Fruit fly (Drosophila melanogaster) whole organism, embryonic: Measurements from ENCODE around the gene kraken.
A peak's percentile ranks its signal among the peaks of the same experiment; 100 is the strongest.

Experiments
- Atf6 ChIP-seq: fragments of 200-800 bp; sonication (Bioruptor generic); IDR thresholded peaks from 2 replicates; pipeline ENCODE4 v1.3.6; 2022; ENCODE audit warnings: missing biosample characterization, missing genetic modification characterization
- BEAF-32 ChIP-seq: fragments of 200-800 bp; sonication (Bioruptor generic); optimal IDR thresholded peaks from 3 replicates; lab custom pipeline; 2017; ENCODE audit warnings: missing biosample characterization, missing genetic modification characterization, mild to moderate bottlenecking, moderate library complexity, missing genetic modification reagents
- Bgb ChIP-seq: fragments of 200-800 bp; sonication (Bioruptor generic); IDR thresholded peaks from 2 replicates; pipeline ENCODE4 v1.3.6; 2022; ENCODE audit warnings: missing biosample characterization, missing genetic modification characterization; ENCODE audit not compliant: partially characterized antibody
- CG10267 ChIP-seq: fragments of 200-800 bp; sonication (Bioruptor generic); optimal IDR thresholded peaks from 2 replicates; lab custom pipeline; 2018; ENCODE audit warnings: missing biosample characterization, mild to moderate bottlenecking, missing genetic modification characterization, moderate library complexity
- CG12071 ChIP-seq: fragments of 200-800 bp; sonication (Bioruptor generic); optimal IDR thresholded peaks from 3 replicates; lab custom pipeline; 2018; ENCODE audit warnings: missing biosample characterization, mild to moderate bottlenecking, missing genetic modification characterization
- CG12744 ChIP-seq: fragments of 200-800 bp; sonication (Bioruptor generic); optimal IDR thresholded peaks from 2 replicates; lab custom pipeline; 2016; ENCODE audit warnings: missing biosample characterization, missing genetic modification characterization
- CG12769 ChIP-seq: fragments of 200-800 bp; sonication (Bioruptor generic); optimal IDR thresholded peaks from 2 replicates; lab custom pipeline; 2019; ENCODE audit warnings: missing biosample characterization, mild to moderate bottlenecking, missing genetic modification characterization, moderate library complexity
- CG13123 ChIP-seq: fragments of 200-800 bp; sonication (Bioruptor generic); optimal IDR thresholded peaks from 2 replicates; lab custom pipeline; 2016; ENCODE audit warnings: missing biosample characterization, missing genetic modification characterization
- CG13287 ChIP-seq: fragments of 200-800 bp; sonication (Bioruptor generic); IDR thresholded peaks from 2 replicates; pipeline ENCODE4 v1.3.6; 2022; ENCODE audit warnings: missing biosample characterization, missing genetic modification characterization; ENCODE audit not compliant: partially characterized antibody
- CG13296 ChIP-seq: fragments of 200-800 bp; sonication (Bioruptor generic); optimal IDR thresholded peaks from 3 replicates; lab custom pipeline; 2018; ENCODE audit warnings: missing biosample characterization, mild to moderate bottlenecking, missing genetic modification characterization
- CG14965 ChIP-seq: fragments of 200-800 bp; sonication (Bioruptor generic); optimal IDR thresholded peaks from 2 replicates; lab custom pipeline; 2016; ENCODE audit warnings: missing biosample characterization, missing genetic modification characterization, borderline replicate concordance
- CG1603 ChIP-seq: fragments of 200-800 bp; sonication (Bioruptor generic); optimal IDR thresholded peaks from 2 replicates; lab custom pipeline; 2019; ENCODE audit warnings: missing biosample characterization, mild to moderate bottlenecking, missing genetic modification characterization, moderate library complexity
- CG17361 ChIP-seq: fragments of 200-800 bp; sonication (Bioruptor generic); IDR thresholded peaks from 3 replicates; pipeline ENCODE4 v1.3.6; 2022; ENCODE audit warnings: missing biosample characterization, missing genetic modification characterization
- CG17802 ChIP-seq: fragments of 200-800 bp; sonication (Bioruptor generic); optimal IDR thresholded peaks from 2 replicates; lab custom pipeline; 2018; ENCODE audit warnings: missing biosample characterization, mild to moderate bottlenecking, missing genetic modification characterization, moderate library complexity
- CG17912 ChIP-seq: fragments of 200-800 bp; sonication (Bioruptor generic); optimal IDR thresholded peaks from 2 replicates; lab custom pipeline; 2018; ENCODE audit warnings: missing biosample characterization, mild to moderate bottlenecking, missing genetic modification characterization
- CG18599 ChIP-seq: fragments of 200-800 bp; sonication (Bioruptor generic); optimal IDR thresholded peaks from 3 replicates; lab custom pipeline; 2017; ENCODE audit warnings: missing biosample characterization, missing genetic modification characterization, mild to moderate bottlenecking, moderate library complexity, missing genetic modification reagents
- CG18764 ChIP-seq: fragments of 200-800 bp; sonication (Bioruptor generic); optimal IDR thresholded peaks from 3 replicates; lab custom pipeline; 2016; ENCODE audit warnings: missing biosample characterization, missing genetic modification characterization
- CG2202 ChIP-seq: fragments of 200-800 bp; sonication (Bioruptor generic); optimal IDR thresholded peaks from 2 replicates; lab custom pipeline; 2018; ENCODE audit warnings: missing biosample characterization, mild to moderate bottlenecking, missing genetic modification characterization
- CG33213 ChIP-seq: fragments of 200-800 bp; sonication (Bioruptor generic); optimal IDR thresholded peaks from 3 replicates; lab custom pipeline; 2016; ENCODE audit warnings: missing biosample characterization, missing genetic modification characterization
- CG33557 ChIP-seq: fragments of 200-800 bp; sonication (Bioruptor generic); optimal IDR thresholded peaks from 2 replicates; lab custom pipeline; 2019; ENCODE audit warnings: missing biosample characterization, mild to moderate bottlenecking, missing genetic modification characterization, moderate library complexity
- CG34422 ChIP-seq: fragments of 200-800 bp; sonication (Bioruptor generic); IDR thresholded peaks from 3 replicates; pipeline ENCODE4 v1.3.6; 2022; ENCODE audit warnings: missing biosample characterization, missing genetic modification characterization
- CG4617 ChIP-seq: fragments of 200-800 bp; sonication (Bioruptor generic); optimal IDR thresholded peaks from 3 replicates; lab custom pipeline; 2016; ENCODE audit warnings: missing biosample characterization, missing genetic modification characterization, borderline replicate concordance
- CG5953 ChIP-seq: fragments of 200-800 bp; sonication (Bioruptor generic); IDR thresholded peaks from 2 replicates; pipeline ENCODE4 v1.3.6; 2022; ENCODE audit warnings: missing biosample characterization, missing genetic modification characterization
- CG8359 ChIP-seq: fragments of 200-800 bp; sonication (Bioruptor generic); optimal IDR thresholded peaks from 2 replicates; lab custom pipeline; 2017; ENCODE audit warnings: missing biosample characterization, mild to moderate bottlenecking, missing genetic modification characterization, borderline replicate concordance
- CG8924 ChIP-seq: fragments of 200-800 bp; optimal IDR thresholded peaks from 3 replicates; lab custom pipeline; 2019; ENCODE audit warnings: missing biosample characterization, mild to moderate bottlenecking, missing genetic modification characterization, moderate library complexity
- Doc2 ChIP-seq: fragments of 200-800 bp; sonication (Bioruptor generic); IDR thresholded peaks from 2 replicates; pipeline ENCODE4 v1.3.6; 2022; ENCODE audit warnings: missing biosample characterization, missing genetic modification characterization
- Dref ChIP-seq: fragments of 200-800 bp; sonication (Bioruptor generic); IDR thresholded peaks from 2 replicates; pipeline ENCODE4 v1.3.6; 2022; ENCODE audit warnings: missing biosample characterization, missing genetic modification characterization
- E2f1 ChIP-seq: fragments of 200-800 bp; sonication (Bioruptor generic); IDR thresholded peaks from 2 replicates; pipeline ENCODE4 v1.3.6; 2022; ENCODE audit warnings: missing biosample characterization, missing genetic modification characterization
- ERR ChIP-seq: fragments of 200-800 bp; sonication (Bioruptor generic); optimal IDR thresholded peaks from 2 replicates; lab custom pipeline; 2016; ENCODE audit warnings: missing biosample characterization, missing genetic modification characterization
- Elba2 ChIP-seq: fragments of 200-800 bp; sonication (Bioruptor generic); optimal IDR thresholded peaks from 3 replicates; lab custom pipeline; 2016; ENCODE audit warnings: missing biosample characterization, missing genetic modification characterization
- Hmr ChIP-seq: fragments of 200-800 bp; sonication (Bioruptor generic); optimal IDR thresholded peaks from 3 replicates; lab custom pipeline; 2017; ENCODE audit warnings: mild to moderate bottlenecking, missing biosample characterization, missing genetic modification reagents, missing genetic modification characterization
- Myb ChIP-seq: fragments of 200-800 bp; sonication (Bioruptor generic); optimal IDR thresholded peaks from 2 replicates; lab custom pipeline; 2016; ENCODE audit warnings: missing biosample characterization, missing genetic modification characterization
- Nf-YB ChIP-seq: fragments of 200-800 bp; sonication (Bioruptor generic); optimal IDR thresholded peaks from 3 replicates; lab custom pipeline; 2019; ENCODE audit warnings: missing biosample characterization, mild to moderate bottlenecking, missing genetic modification characterization, moderate library complexity
- NfI ChIP-seq: fragments of 200-800 bp; sonication (Bioruptor generic); optimal IDR thresholded peaks from 3 replicates; lab custom pipeline; 2018; ENCODE audit warnings: missing biosample characterization, mild to moderate bottlenecking, missing genetic modification characterization, moderate library complexity
- Ssrp ChIP-seq: fragments of 200-800 bp; sonication (Bioruptor generic); optimal IDR thresholded peaks from 2 replicates; lab custom pipeline; 2018; ENCODE audit warnings: missing biosample characterization, mild to moderate bottlenecking, missing genetic modification characterization, moderate library complexity
- Usf ChIP-seq: fragments of 200-800 bp; sonication (Bioruptor generic); optimal IDR thresholded peaks from 2 replicates; lab custom pipeline; 2017; ENCODE audit warnings: missing genotype, missing biosample characterization, missing genetic modification characterization
- br ChIP-seq: fragments of >200 bp; optimal IDR thresholded peaks from 2 replicates; lab custom pipeline; 2017
- cato ChIP-seq: fragments of 200-800 bp; sonication (Bioruptor generic); optimal IDR thresholded peaks from 2 replicates; lab custom pipeline; 2016; ENCODE audit warnings: missing biosample characterization, missing genetic modification characterization, borderline replicate concordance
- cg ChIP-seq: fragments of 200-800 bp; sonication (Bioruptor generic); optimal IDR thresholded peaks from 3 replicates; lab custom pipeline; 2019; ENCODE audit warnings: missing biosample characterization, mild to moderate bottlenecking, missing genetic modification characterization, moderate library complexity
- dan ChIP-seq: fragments of 200-800 bp; sonication (Bioruptor generic); IDR thresholded peaks from 2 replicates; pipeline ENCODE4 v1.3.6; 2022; ENCODE audit warnings: missing biosample characterization, missing genetic modification characterization
- ftz-f1 ChIP-seq: fragments of 200-800 bp; sonication (Bioruptor generic); optimal IDR thresholded peaks from 2 replicates; lab custom pipeline; 2016; ENCODE audit warnings: missing biosample characterization, missing genetic modification characterization
- gsb ChIP-seq: fragments of 200-800 bp; sonication (Bioruptor generic); IDR thresholded peaks from 2 replicates; pipeline ENCODE4 v1.3.6; 2022; ENCODE audit warnings: missing biosample characterization, missing genetic modification characterization
- h ChIP-seq: fragments of >200 bp; optimal IDR thresholded peaks from 2 replicates; lab custom pipeline; 2017
- hbn ChIP-seq: fragments of 200-800 bp; sonication (Bioruptor generic); IDR thresholded peaks from 2 replicates; pipeline ENCODE4 v1.3.6; 2022; ENCODE audit warnings: missing biosample characterization, missing genetic modification characterization; ENCODE audit not compliant: partially characterized antibody
- sim ChIP-seq: fragments of 200-800 bp; sonication (Bioruptor generic); IDR thresholded peaks from 2 replicates; pipeline ENCODE4 v1.3.6; 2022; ENCODE audit warnings: missing biosample characterization, missing genetic modification characterization
- slp2 ChIP-seq: fragments of 200-800 bp; sonication (Bioruptor generic); optimal IDR thresholded peaks from 2 replicates; lab custom pipeline; 2016; ENCODE audit warnings: missing biosample characterization, missing genetic modification characterization
- stwl ChIP-seq: fragments of 200-800 bp; sonication (Bioruptor generic); optimal IDR thresholded peaks from 3 replicates; lab custom pipeline; 2018; ENCODE audit warnings: missing biosample characterization, mild to moderate bottlenecking, missing genetic modification characterization, moderate library complexity
- tgo ChIP-seq: fragments of 200-800 bp; sonication (Bioruptor generic); IDR thresholded peaks from 3 replicates; pipeline ENCODE4 v1.3.6; 2022; ENCODE audit warnings: missing biosample characterization, missing genetic modification characterization
- tna ChIP-seq: fragments of 200-800 bp; sonication (Bioruptor generic); IDR thresholded peaks from 2 replicates; pipeline ENCODE4 v1.3.6; 2022; ENCODE audit warnings: missing biosample characterization, missing genetic modification characterization; ENCODE audit not compliant: partially characterized antibody
- tup ChIP-seq: fragments of 200-800 bp; sonication (Bioruptor generic); optimal IDR thresholded peaks from 2 replicates; lab custom pipeline; 2016; ENCODE audit warnings: missing biosample characterization, mild to moderate bottlenecking, missing genetic modification characterization, moderate library complexity
- twi ChIP-seq: fragments of 200-800 bp; optimal IDR thresholded peaks from 2 replicates; lab custom pipeline; 2019; ENCODE audit warnings: missing biosample characterization, mild to moderate bottlenecking, missing genetic modification characterization, moderate library complexity

Gene kraken

DNA sequence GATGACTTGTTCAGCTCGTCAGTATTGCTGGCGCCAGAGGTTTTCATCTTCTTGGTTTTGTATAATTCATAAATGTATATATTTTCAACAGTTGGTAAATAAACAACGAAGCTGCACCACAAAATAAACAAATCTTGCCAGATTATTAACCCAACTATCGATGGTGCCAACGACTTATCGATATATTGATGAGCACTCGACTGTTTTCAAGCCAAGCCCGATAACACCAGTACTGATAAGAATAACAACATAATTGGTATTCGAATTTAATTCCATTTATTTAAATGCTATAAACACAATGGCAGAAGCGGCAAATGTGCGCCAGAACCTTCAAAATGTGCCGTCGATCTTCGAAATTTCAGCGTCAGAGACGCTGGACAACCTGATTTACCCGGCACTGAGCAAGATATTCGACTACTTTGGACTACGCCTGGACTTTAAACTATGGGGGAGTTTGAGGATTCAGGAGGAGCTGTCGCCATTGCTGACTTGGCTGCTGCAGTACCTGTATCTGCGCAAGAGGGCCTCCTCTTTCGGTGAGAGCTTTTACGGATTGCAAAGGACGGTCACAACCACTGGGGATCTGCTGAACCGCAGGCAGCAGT lies 36.7 kb upstream of the kraken start, which contains the start of the genes Saf6 and Pex12 (continued):
- TF ChIP-seq CG12744 (GFP tag; lab: Kevin White, UChicago) (no peak), Usf (GFP tag; lab: Kevin White, UChicago) (no peak), tup (GFP tag; lab: Kevin White, UChicago) (no peak), slp2 (GFP tag; lab: Kevin White, UChicago) (no peak), stwl (peak; percentile 45), Ssrp (tag; lab: Kevin White, UChicago) (no peak), br (lab: Kevin White, UChicago) (no peak), h (lab: Kevin White, UChicago) (no peak), CG34422 (no peak), Hmr (no peak), CG10267 (tag; lab: Kevin White, UChicago) (peak; percentile 20), CG14965 (GFP tag; lab: Kevin White, UChicago) (no peak), twi (tag; lab: Kevin White, UChicago) (no peak), E2f1 (GFP tag; lab: Robert Waterston, UW) (no peak), CG12071 (no peak), CG18764 (GFP tag; lab: Kevin White, UChicago) (no peak), CG33213 (GFP tag; lab: Kevin White, UChicago) (no peak), ftz-f1 (no peak), Elba2 (no peak), CG17361 (GFP tag; lab: Robert Waterston, UW) (no peak), CG1603 (tag; lab: Kevin White, UChicago) (peak; percentile 43), Myb (GFP tag; lab: Kevin White, UChicago) (peak; percentile 15), CG13296 (GFP tag; lab: Kevin White, UChicago) (no peak), cg (no peak), Dref (GFP tag; lab: Robert Waterston, UW) (peak; percentile 88), CG18599 (GFP tag; lab: Kevin White, UChicago) (no peak), CG33557 (GFP tag; lab: Kevin White, UChicago) (no peak), hbn (GFP tag; lab: Robert Waterston, UW) (peak; percentile 76), CG4617 (GFP tag; lab: Kevin White, UChicago) (peak; percentile 70), CG2202 (no peak), CG8359 (no peak), Doc2 (GFP tag; lab: Robert Waterston, UW) (no peak), dan (GFP tag; lab: Robert Waterston, UW) (no peak), CG12769 (tag; lab: Kevin White, UChicago) (no peak), ERR (no peak), BEAF-32 (GFP tag; lab: Kevin White, UChicago) (peak; percentile 79), CG13287 (GFP tag; lab: Robert Waterston, UW) (peak; percentile 89), CG5953 (GFP tag; lab: Robert Waterston, UW) (no peak), sim (GFP tag; lab: Robert Waterston, UW) (no peak), Atf6 (GFP tag; lab: Robert Waterston, UW) (no peak), tgo (GFP tag; lab: Robert Waterston, UW) (no peak), cato (GFP tag; lab: Kevin White, UChicago) (no peak), CG8924 (tag; lab: Kevin White, UChicago) (no peak), CG13123 (GFP tag; lab: Kevin White, UChicago) (no peak), NfI (GFP tag; lab: Kevin White, UChicago) (no peak), Bgb (peak; percentile 86), gsb (GFP tag; lab: Robert Waterston, UW) (no peak), Nf-YB (no peak), tna (GFP tag; lab: Robert Waterston, UW) (peak; percentile 75), CG17912 (GFP tag; lab: Kevin White, UChicago) (no peak), CG17802 (tag; lab: Kevin White, UChicago) (no peak)
